In the genomic region with DNA sequence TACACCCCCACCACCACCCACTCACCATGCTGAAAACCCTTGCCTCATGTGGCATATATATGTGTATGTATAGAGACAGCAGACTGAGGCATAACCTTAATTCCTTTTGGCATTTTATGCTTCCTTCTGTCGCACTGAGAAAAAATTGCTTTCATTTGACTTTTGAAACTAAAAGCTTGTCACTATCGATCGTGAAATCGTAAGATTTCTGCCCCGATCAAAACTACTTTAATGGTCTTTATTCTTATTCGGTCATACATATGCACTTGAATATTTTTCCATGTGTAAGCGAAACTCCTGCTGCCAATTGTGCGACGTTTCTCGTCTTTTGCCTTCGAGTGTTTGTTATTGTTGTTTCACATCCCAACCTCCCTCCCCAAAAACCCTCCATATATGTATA, we compare ENCODE assay signal across 4 fruit fly cellular contexts.
A peak's percentile ranks its signal among the peaks of the same experiment; 100 is the strongest.
TF ChIP-seq lines count a peak whose summit lies in the region.

No protein-coding gene starts in this region.

- no peak for TF ChIP-seq CTCF in whole organism, embryonic (GFP tag; optimal IDR thresholded peaks at IDR 0.05; lab: Kevin White, UChicago)

TF ChIP-seq in whole organism, embryonic, 481 proteins besides CTCF, POLR2A, EP300 and RAD21 (continues in another document):
- no peak for TF ChIP-seq unpg (GFP tag; optimal IDR thresholded peaks at IDR 0.05; lab: Kevin White, UChicago)
- TF ChIP-seq pnt (GFP tag; optimal IDR thresholded peaks at IDR 0.05; lab: Kevin White, UChicago): no peak
- no peak for TF ChIP-seq CG32767 (GFP tag; IDR thresholded peaks at IDR 0.05; lab: Robert Waterston, UW)
- TF ChIP-seq ab (GFP tag; optimal IDR thresholded peaks at IDR 0.05; lab: Kevin White, UChicago): no peak
- TF ChIP-seq unc-4 (GFP tag; IDR thresholded peaks at IDR 0.05; lab: Robert Waterston, UW; ENCODE audit: partially characterized antibody): no peak
- TF ChIP-seq CG3726 (GFP tag; IDR thresholded peaks at IDR 0.05; lab: Robert Waterston, UW): no peak
- no peak for TF ChIP-seq CG4282 (GFP tag; optimal IDR thresholded peaks at IDR 0.05; lab: Kevin White, UChicago)
- TF ChIP-seq Dip2 (GFP tag; IDR thresholded peaks at IDR 0.05; lab: Robert Waterston, UW): no peak
- TF ChIP-seq CG8944 (GFP tag; optimal IDR thresholded peaks at IDR 0.05; lab: Kevin White, UChicago): no peak
- TF ChIP-seq CG12071 (GFP tag; optimal IDR thresholded peaks at IDR 0.05; lab: Kevin White, UChicago): no peak
- TF ChIP-seq CG42726 (GFP tag; IDR thresholded peaks at IDR 0.05; lab: Robert Waterston, UW; ENCODE audit: partially characterized antibody): no peak
- TF ChIP-seq sc (optimal IDR thresholded peaks at IDR 0.05; lab: Kevin White, UChicago): no peak
- TF ChIP-seq sc (GFP tag; optimal IDR thresholded peaks at IDR 0.05; lab: Kevin White, UChicago): no peak
- peak; percentile 14 for TF ChIP-seq CG2678 (tag; optimal IDR thresholded peaks at IDR 0.05; lab: Kevin White, UChicago)
- TF ChIP-seq CG6272 (GFP tag; IDR thresholded peaks at IDR 0.05; lab: Robert Waterston, UW): no peak
- no peak for TF ChIP-seq Abd-B (GFP tag; optimal IDR thresholded peaks at IDR 0.05; lab: Kevin White, UChicago)
- peak; percentile 0 for TF ChIP-seq tin (GFP tag; optimal IDR thresholded peaks at IDR 0.05; lab: Kevin White, UChicago)
- no peak for TF ChIP-seq CG34224 (GFP tag; IDR thresholded peaks at IDR 0.05; lab: Robert Waterston, UW; ENCODE audit: partially characterized antibody)
- TF ChIP-seq Nf-YA (GFP tag; IDR thresholded peaks at IDR 0.05; lab: Robert Waterston, UW): no peak
- TF ChIP-seq Lhr (GFP tag; optimal IDR thresholded peaks at IDR 0.05; lab: Kevin White, UChicago): no peak
- TF ChIP-seq Lpt (GFP tag; optimal IDR thresholded peaks at IDR 0.05; lab: Kevin White, UChicago): no peak
- TF ChIP-seq CG7839 (tag; optimal IDR thresholded peaks at IDR 0.05; lab: Kevin White, UChicago): peak; percentile 0

TF ChIP-seq in whole organism, prepupa, 60 proteins besides CTCF, POLR2A, EP300 and RAD21 (continues in another document):
- TF ChIP-seq Smox (GFP tag; optimal IDR thresholded peaks at IDR 0.05; lab: Kevin White, UChicago) (peak; percentile 15), Eip75B (GFP tag; optimal IDR thresholded peaks at IDR 0.05; lab: Kevin White, UChicago) (no peak), CG3919 (GFP tag; optimal IDR thresholded peaks at IDR 0.05; lab: Kevin White, UChicago) (peak; percentile 30), Sox14 (GFP tag; optimal IDR thresholded peaks at IDR 0.05; lab: Kevin White, UChicago) (no peak), svp (GFP tag; lab: Kevin White, UChicago) (peak; percentile 69), spab (GFP tag; optimal IDR thresholded peaks at IDR 0.05; lab: Kevin White, UChicago) (no peak), CG31627 (GFP tag; optimal IDR thresholded peaks at IDR 0.05; lab: Kevin White, UChicago) (peak; percentile 42), CG10631 (GFP tag; optimal IDR thresholded peaks at IDR 0.05; lab: Kevin White, UChicago) (no peak), Hr39 (GFP tag; optimal IDR thresholded peaks at IDR 0.05; lab: Kevin White, UChicago) (peak; percentile 41), acj6 (GFP tag; optimal IDR thresholded peaks at IDR 0.05; lab: Kevin White, UChicago) (peak; percentile 8), topi (GFP tag; optimal IDR thresholded peaks at IDR 0.05; lab: Kevin White, UChicago) (peak; percentile 23), Eip78C (GFP tag; lab: Kevin White, UChicago) (peak; percentile 77), Sox102F (GFP tag; optimal IDR thresholded peaks at IDR 0.05; lab: Kevin White, UChicago) (peak; percentile 23), CG3032 (tag; optimal IDR thresholded peaks at IDR 0.05; lab: Kevin White, UChicago) (peak; percentile 10), CG11902 (GFP tag; optimal IDR thresholded peaks at IDR 0.05; lab: Kevin White, UChicago) (no peak), Met (GFP tag; optimal IDR thresholded peaks at IDR 0.05; lab: Kevin White, UChicago) (peak; percentile 52), esn (GFP tag; optimal IDR thresholded peaks at IDR 0.05; lab: Kevin White, UChicago) (peak; percentile 45), CG6276 (GFP tag; optimal IDR thresholded peaks at IDR 0.05; lab: Kevin White, UChicago) (no peak), ss (GFP tag; optimal IDR thresholded peaks at IDR 0.05; lab: Kevin White, UChicago) (no peak), CG15336 (GFP tag; IDR thresholded peaks at IDR 0.05; lab: Robert Waterston, UW) (no peak), Eip93F (GFP tag; optimal IDR thresholded peaks at IDR 0.05; lab: Kevin White, UChicago) (no peak), vri (GFP tag; optimal IDR thresholded peaks at IDR 0.05; lab: Kevin White, UChicago) (peak; percentile 7), achi (GFP tag; optimal IDR thresholded peaks at IDR 0.05; lab: Kevin White, UChicago) (peak; percentile 0)

TF ChIP-seq in whole organism, pupa, 21 proteins besides CTCF, POLR2A, EP300 and RAD21:
- TF ChIP-seq CG15710 (tag; optimal IDR thresholded peaks at IDR 0.05; lab: Kevin White, UChicago): peak; percentile 3
- peak; percentile 3 for TF ChIP-seq CG17806 (tag; optimal IDR thresholded peaks at IDR 0.05; lab: Kevin White, UChicago)
- TF ChIP-seq CG8159 (tag; optimal IDR thresholded peaks at IDR 0.05; lab: Kevin White, UChicago): peak; percentile 29
- no peak for TF ChIP-seq CG34367 (tag; optimal IDR thresholded peaks at IDR 0.05; lab: Kevin White, UChicago)

TF ChIP-seq in whole organism, wandering third instar larva, 38 proteins besides CTCF, POLR2A, EP300 and RAD21:
- TF ChIP-seq foxo (GFP tag; optimal IDR thresholded peaks at IDR 0.05; lab: Kevin White, UChicago) (peak in 1 of 2 experiments; percentile 32), fru (GFP tag; optimal IDR thresholded peaks at IDR 0.05; lab: Kevin White, UChicago) (peak; percentile 14), rgr (GFP tag; optimal IDR thresholded peaks at IDR 0.05; lab: Kevin White, UChicago) (peak; percentile 46), h (GFP tag; optimal IDR thresholded peaks at IDR 0.05; lab: Kevin White, UChicago) (peak; percentile 53), Sp1 (GFP tag; optimal IDR thresholded peaks at IDR 0.05; lab: Kevin White, UChicago) (peak; percentile 12), GATAd (GFP tag; optimal IDR thresholded peaks at IDR 0.05; lab: Kevin White, UChicago) (no peak), br (GFP tag; optimal IDR thresholded peaks at IDR 0.05; lab: Kevin White, UChicago) (peak; percentile 2), ey (GFP tag; optimal IDR thresholded peaks at IDR 0.05; lab: Kevin White, UChicago) (peak; percentile 37), CrebA (GFP tag; optimal IDR thresholded peaks at IDR 0.05; lab: Kevin White, UChicago; ENCODE audit: borderline replicate concordance) (no peak), HLH106 (tag; optimal IDR thresholded peaks at IDR 0.05; lab: Kevin White, UChicago) (peak; percentile 26)
